Fruit fly (Drosophila melanogaster): ENCODE results near the gene Bub1.

- TF ChIP-seq Myc (optimal IDR thresholded peaks at IDR 0.05) (no peak), psq (optimal IDR thresholded peaks at IDR 0.05) (no peak)
Measured at dm6 chr2L:5298978-5299627, 20.4 kb downstream of the Bub1 start.
